Fruit fly (Drosophila melanogaster) ovary, adult (tissue): Measurements from ENCODE around the gene Apt1.
A peak's percentile ranks its signal among the peaks of the same experiment; 100 is the strongest.

ENCODE experiments used
- CG17801 ChIP-seq: fragments of 200-800 bp; optimal IDR thresholded peaks from 2 replicates; lab custom pipeline; 2019; ENCODE audit warnings: missing biosample characterization, mild to moderate bottlenecking, missing genetic modification characterization, moderate library complexity; ENCODE audit not compliant: partially characterized antibody

Apt1 gene

dm6 chr3L:11634551-11634950, 6.7 kb downstream of the Apt1 start:
- TF ChIP-seq CG17801 (GFP tag; lab: Kevin White, UChicago), result peak; percentile 53

DNA sequence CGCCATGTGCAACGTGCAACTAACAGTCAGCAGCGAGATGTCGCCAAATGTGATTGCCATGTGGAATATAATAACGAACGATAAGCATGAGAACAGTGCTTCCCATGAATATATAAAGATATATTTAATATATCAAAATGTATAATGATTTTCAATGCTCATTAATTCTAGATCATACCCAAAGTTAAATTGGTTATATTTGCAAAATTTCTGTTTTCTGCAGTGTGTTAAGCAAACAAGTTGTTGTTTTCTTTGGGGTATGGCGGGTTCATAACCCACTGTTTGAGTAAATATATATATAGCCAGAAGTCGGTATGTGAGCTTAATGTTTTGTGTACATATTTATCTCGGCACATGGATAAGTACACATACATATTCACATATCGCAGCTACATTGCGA, 9.0 kb downstream of the Apt1 start:
- TF ChIP-seq CG17801 (GFP tag; lab: Kevin White, UChicago), result no peak

dm6 chr3L:11645933-11646332, 18.1 kb downstream of the Apt1 start, which contains the start of gene CG6071:
Gene CG6071 (minus strand): TSS chr3L:11646033.
- no peak for TF ChIP-seq CG17801 (GFP tag; lab: Kevin White, UChicago)

- TF ChIP-seq CG17801 (GFP tag; lab: Kevin White, UChicago), result peak; percentile 59
These were observed 20.6 kb downstream of the Apt1 start, which contains the start of the genes RIOK1 and Polr3H for dm6 chr3L:11648410-11648809. Gene RIOK1 (minus strand): TSS chr3L:11648474. Gene Polr3H (plus strand): TSS chr3L:11648756.

dm6 chr3L:11656189-11656588, 28.4 kb downstream of the Apt1 start:
- no peak for TF ChIP-seq CG17801 (GFP tag; lab: Kevin White, UChicago)

DNA sequence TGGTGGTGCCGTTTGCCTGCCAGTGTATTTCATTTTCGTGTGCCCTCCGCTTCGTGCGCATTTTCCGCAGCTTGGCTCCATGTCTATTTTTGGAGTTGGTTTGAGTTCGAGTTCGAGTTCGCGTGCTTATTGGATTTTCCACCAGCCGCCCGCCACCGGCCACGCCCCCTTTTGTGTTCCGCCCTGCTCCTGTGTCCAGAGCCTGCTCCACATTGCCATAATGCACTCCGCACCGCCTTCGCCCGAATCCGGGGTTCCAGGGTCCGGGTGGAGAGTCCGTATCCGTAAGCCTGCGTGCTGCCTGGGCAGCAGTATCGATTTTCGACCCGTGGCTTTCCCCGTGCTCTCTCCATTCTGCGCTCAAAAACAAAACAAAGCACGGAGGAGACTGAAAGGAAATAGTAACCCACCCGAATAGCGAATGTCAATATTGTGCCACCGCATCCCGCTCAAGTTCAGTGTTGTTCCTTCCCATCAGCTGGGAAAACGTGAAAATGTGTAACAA, 50.5 kb downstream of the Apt1 start:
- TF ChIP-seq CG17801 (GFP tag; lab: Kevin White, UChicago), result no peak

dm6 chr3L:11680298-11680697, 52.5 kb downstream of the Apt1 start, which contains the start of gene CG32085:
Gene CG32085 (minus strand): TSS chr3L:11680344.
- no peak for TF ChIP-seq CG17801 (GFP tag; lab: Kevin White, UChicago)
